Fruit fly (Drosophila melanogaster) whole organism, pupa: Measurements from ENCODE around the gene CG42367.

Experiments used
- CG10348 ChIP-seq: fragments of 200-800 bp; sonication (Bioruptor generic); IDR thresholded peaks from 2 replicates; pipeline ENCODE4 v1.3.6; 2022; ENCODE audit warnings: missing biosample characterization, missing genetic modification characterization
- CG15710 ChIP-seq: fragments of 200-800 bp; sonication (Bioruptor generic); optimal IDR thresholded peaks from 2 replicates; lab custom pipeline; 2018; ENCODE audit warnings: missing biosample characterization, mild to moderate bottlenecking, missing genetic modification characterization, moderate library complexity
- CG17806 ChIP-seq: fragments of 200-800 bp; sonication (Bioruptor generic); optimal IDR thresholded peaks from 2 replicates; lab custom pipeline; 2018; ENCODE audit warnings: missing biosample characterization, mild to moderate bottlenecking, missing genetic modification characterization, moderate library complexity
- CG34367 ChIP-seq: fragments of 200-800 bp; sonication (Bioruptor generic); optimal IDR thresholded peaks from 2 replicates; lab custom pipeline; 2018; ENCODE audit warnings: missing biosample characterization, mild to moderate bottlenecking, missing genetic modification characterization
- CG4496 ChIP-seq: fragments of 200-800 bp; sonication (Bioruptor generic); IDR thresholded peaks from 3 replicates; pipeline ENCODE4 v1.3.6; 2022; ENCODE audit warnings: missing biosample characterization, missing genetic modification characterization
- D1 ChIP-seq: fragments of 200-800 bp; sonication (Bioruptor generic); optimal IDR thresholded peaks from 2 replicates; lab custom pipeline; 2018; ENCODE audit warnings: missing biosample characterization, mild to moderate bottlenecking, missing genetic modification characterization, moderate library complexity
- EcR ChIP-seq: fragments of 200-800 bp; sonication (Bioruptor generic); optimal IDR thresholded peaks from 3 replicates; lab custom pipeline; 2019; ENCODE audit warnings: missing biosample characterization, missing genetic modification characterization, mild to moderate bottlenecking, moderate library complexity, missing genetic modification reagents
- Ets98B ChIP-seq: fragments of 200-800 bp; sonication (Bioruptor generic); IDR thresholded peaks from 2 replicates; pipeline ENCODE4 v1.3.6; 2022; ENCODE audit warnings: missing biosample characterization, missing genetic modification characterization

DNA sequence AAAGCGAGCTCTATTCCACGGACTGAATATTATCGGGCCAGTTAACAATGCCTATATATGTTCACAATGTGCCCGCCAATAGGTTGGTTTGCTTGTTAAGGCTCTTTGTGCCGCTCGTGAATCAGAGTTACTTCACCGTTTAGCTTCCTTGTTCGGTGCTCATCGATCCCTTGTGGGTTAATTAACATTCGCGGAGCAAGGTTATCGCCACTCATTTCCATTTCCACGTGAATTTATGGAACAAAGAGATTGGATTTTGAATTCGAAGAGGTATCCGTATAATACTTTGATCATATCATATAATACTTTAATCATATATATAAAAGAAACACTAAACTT is 18.1 kb downstream of the CG42367 start:
- TF ChIP-seq CG17806 (tag; lab: Kevin White, UChicago) (no peak), CG4496 (GFP tag; lab: Robert Waterston, UW) (no peak), D1 (no peak), CG15710 (tag; lab: Kevin White, UChicago) (no peak), EcR (no peak), CG10348 (GFP tag; lab: Robert Waterston, UW) (no peak), Ets98B (no peak), CG34367 (no peak)
